Worm (Caenorhabditis elegans) whole organism, early embryonic: ENCODE measurements around the gene F07H5.7.

Source experiments
- B0310.2 ChIP-seq: sonication (generic microtip); optimal IDR thresholded peaks from 2 replicates; lab custom pipeline; 2016; ENCODE audit warnings: mild to moderate bottlenecking, missing genetic modification characterization, missing compliant biosample characterization
- F13C5.2 ChIP-seq: sonication (generic microtip); optimal IDR thresholded peaks from 2 replicates; lab custom pipeline; 2017; ENCODE audit warnings: mild to moderate bottlenecking, missing genetic modification characterization, inconsistent platforms, missing compliant biosample characterization
- aly-1 ChIP-seq: sonication (generic microtip); optimal IDR thresholded peaks from 2 replicates; lab custom pipeline; 2016; ENCODE audit warnings: missing genetic modification characterization, missing compliant biosample characterization
- ama-1 ChIP-seq: fragments of 150-350 bp; optimal IDR thresholded peaks from 2 replicates; lab custom pipeline; 2014
- ceh-13 ChIP-seq: fragments of 200-800 bp; sonication (Bioruptor generic); optimal IDR thresholded peaks from 2 replicates; lab custom pipeline; 2018; ENCODE audit warnings: mild to moderate bottlenecking, missing genetic modification characterization, missing compliant biosample characterization
- ceh-36 ChIP-seq: sonication (generic microtip); optimal IDR thresholded peaks from 2 replicates; lab custom pipeline; 2016; ENCODE audit warnings: missing genetic modification characterization, inconsistent platforms, missing compliant biosample characterization
- ets-7 ChIP-seq: sonication (generic microtip); optimal IDR thresholded peaks from 2 replicates; lab custom pipeline; 2016; ENCODE audit warnings: missing genotype, missing genetic modification characterization, missing compliant biosample characterization
- flt-1 ChIP-seq: fragments of 200-800 bp; sonication (Bioruptor generic); IDR thresholded peaks from 2 replicates; pipeline ENCODE4 v1.3.6; 2022; ENCODE audit warnings: missing genetic modification characterization, missing compliant biosample characterization
- hmbx-1 ChIP-seq: sonication (generic microtip); optimal IDR thresholded peaks from 2 replicates; lab custom pipeline; 2016; ENCODE audit warnings: mild to moderate bottlenecking, missing genetic modification characterization, missing compliant biosample characterization
- hmg-4 ChIP-seq: fragments of 200-800 bp; sonication (Bioruptor generic); optimal IDR thresholded peaks from 2 replicates; lab custom pipeline; 2018; ENCODE audit warnings: mild to moderate bottlenecking, missing genetic modification characterization, missing compliant biosample characterization
- hnd-1 ChIP-seq: sonication (generic microtip); optimal IDR thresholded peaks from 2 replicates; lab custom pipeline; 2016; ENCODE audit warnings: missing genetic modification characterization, missing compliant biosample characterization
- pes-1 ChIP-seq: fragments of 200-800 bp; sonication (Bioruptor generic); IDR thresholded peaks from 2 replicates; pipeline ENCODE4 v1.3.6; 2022; ENCODE audit warnings: missing genetic modification reagents, missing genetic modification characterization, missing compliant biosample characterization
- scrt-1 ChIP-seq: fragments of 200-800 bp; sonication (Bioruptor generic); IDR thresholded peaks from 2 replicates; pipeline ENCODE4 v1.3.6; 2022; ENCODE audit warnings: missing genetic modification characterization, missing compliant biosample characterization
- sea-1 ChIP-seq: fragments of 200-800 bp; sonication (Bioruptor generic); conservative IDR thresholded peaks from 2 replicates; pipeline ENCODE4 v1.3.6; 2022; ENCODE audit warnings: missing genetic modification characterization, missing compliant biosample characterization
- tbx-11 ChIP-seq: fragments of 200-800 bp; sonication (Bioruptor generic); IDR thresholded peaks from 2 replicates; pipeline ENCODE4 v1.3.6; 2022; ENCODE audit warnings: missing genetic modification characterization, missing compliant biosample characterization
- tbx-37 ChIP-seq: fragments of 200-800 bp; sonication (Bioruptor generic); conservative IDR thresholded peaks from 2 replicates; pipeline ENCODE4 v1.3.6; 2022; ENCODE audit warnings: missing genetic modification reagents, missing genetic modification characterization, missing compliant biosample characterization
- tra-4 ChIP-seq: sonication (generic microtip); optimal IDR thresholded peaks from 2 replicates; lab custom pipeline; 2017; ENCODE audit warnings: missing genetic modification characterization, missing compliant biosample characterization

F07H5.7 gene

ce11 chrII:8811825-8812224, 17.9 kb upstream of the F07H5.7 start:
- no peak for TF ChIP-seq ama-1 (lab: Kevin White, UChicago)

ce11 chrII:8810679-8811413, 16.9 kb upstream of the F07H5.7 start, which contains the start of the genes F46C5.9 and rer-1:
TSS of gene F46C5.9 (minus strand) at chrII:8810729.
TSS of gene rer-1 (plus strand) at chrII:8811370.
- TF ChIP-seq aly-1 (tag; lab: Kevin White, UChicago) (no peak), sea-1 (GFP tag; lab: Robert Waterston, UW) (no peak), tbx-11 (no peak), tbx-37 (GFP tag; lab: Robert Waterston, UW) (no peak), F13C5.2 (tag; lab: Kevin White, UChicago) (no peak), flt-1 (GFP tag; lab: Robert Waterston, UW) (no peak), hmbx-1 (tag; lab: Kevin White, UChicago) (no peak), pes-1 (GFP tag; lab: Robert Waterston, UW) (no peak), ceh-36 (no peak), ceh-13 (GFP tag; lab: Kevin White, UChicago) (no peak), hmg-4 (GFP tag; lab: Kevin White, UChicago) (no peak), ets-7 (tag; lab: Kevin White, UChicago) (no peak), B0310.2 (tag; lab: Kevin White, UChicago) (no peak)

- no peak for TF ChIP-seq sea-1 (GFP tag; lab: Robert Waterston, UW)
These were observed 14.5 kb upstream of the F07H5.7 start, which contains the start of gene F07H5.10 for ce11 chrII:8808482-8808881. TSS of gene F07H5.10 (minus strand) at chrII:8808582.

ce11 chrII:8806921-8807320, 12.9 kb upstream of the F07H5.7 start, which contains the start of gene pho-13:
TSS of gene pho-13 (minus strand) at chrII:8807021.
- TF ChIP-seq hmbx-1 (tag; lab: Kevin White, UChicago): no peak

- TF ChIP-seq tbx-11 (no peak), aly-1 (tag; lab: Kevin White, UChicago) (no peak), flt-1 (GFP tag; lab: Robert Waterston, UW) (no peak), ets-7 (tag; lab: Kevin White, UChicago) (no peak), ceh-13 (GFP tag; lab: Kevin White, UChicago) (no peak), hnd-1 (tag; lab: Kevin White, UChicago) (no peak), sea-1 (GFP tag; lab: Robert Waterston, UW) (no peak), hmg-4 (GFP tag; lab: Kevin White, UChicago) (no peak), pes-1 (GFP tag; lab: Robert Waterston, UW) (no peak), ama-1 (lab: Kevin White, UChicago) (no peak), tbx-37 (GFP tag; lab: Robert Waterston, UW) (no peak), F13C5.2 (tag; lab: Kevin White, UChicago) (no peak), hmbx-1 (tag; lab: Kevin White, UChicago) (no peak), ceh-36 (no peak), scrt-1 (GFP tag; lab: Robert Waterston, UW) (no peak), B0310.2 (tag; lab: Kevin White, UChicago) (no peak), tra-4 (tag; lab: Kevin White, UChicago) (no peak)
These were observed 6.9 kb upstream of the F07H5.7 start, which contains the start of gene appg-2 for ce11 chrII:8800830-8801229. TSS of gene appg-2 (plus strand) at chrII:8801130.

- TF ChIP-seq tra-4 (tag; lab: Kevin White, UChicago) (no peak), scrt-1 (GFP tag; lab: Robert Waterston, UW) (no peak), pes-1 (GFP tag; lab: Robert Waterston, UW) (no peak), tbx-37 (GFP tag; lab: Robert Waterston, UW) (no peak), aly-1 (tag; lab: Kevin White, UChicago) (no peak), ets-7 (tag; lab: Kevin White, UChicago) (no peak)
These were observed 5.8 kb upstream of the F07H5.7 start for ce11 chrII:8799725-8800124.

- no peak for TF ChIP-seq ceh-36
- no peak for TF ChIP-seq ceh-13 (GFP tag; lab: Kevin White, UChicago)
- no peak for TF ChIP-seq hmbx-1 (tag; lab: Kevin White, UChicago)
- TF ChIP-seq tbx-37 (GFP tag; lab: Robert Waterston, UW): no peak
- TF ChIP-seq scrt-1 (GFP tag; lab: Robert Waterston, UW): no peak
- no peak for TF ChIP-seq tra-4 (tag; lab: Kevin White, UChicago)
- no peak for TF ChIP-seq sea-1 (GFP tag; lab: Robert Waterston, UW)
- TF ChIP-seq tbx-11: no peak
- TF ChIP-seq F13C5.2 (tag; lab: Kevin White, UChicago): no peak
- no peak for TF ChIP-seq pes-1 (GFP tag; lab: Robert Waterston, UW)
- no peak for TF ChIP-seq flt-1 (GFP tag; lab: Robert Waterston, UW)
- TF ChIP-seq hmg-4 (GFP tag; lab: Kevin White, UChicago): no peak
- no peak for TF ChIP-seq B0310.2 (tag; lab: Kevin White, UChicago)
- no peak for TF ChIP-seq ets-7 (tag; lab: Kevin White, UChicago)
- no peak for TF ChIP-seq hnd-1 (tag; lab: Kevin White, UChicago)
- no peak for TF ChIP-seq aly-1 (tag; lab: Kevin White, UChicago)
- no peak for TF ChIP-seq ama-1 (lab: Kevin White, UChicago)
These were observed 2.4 kb upstream of the F07H5.7 start for ce11 chrII:8796391-8796790.

- no peak for TF ChIP-seq flt-1 (GFP tag; lab: Robert Waterston, UW)
- no peak for TF ChIP-seq B0310.2 (tag; lab: Kevin White, UChicago)
- no peak for TF ChIP-seq hmg-4 (GFP tag; lab: Kevin White, UChicago)
These were observed 1.3 kb upstream of the F07H5.7 start for ce11 chrII:8795227-8795626.
